Worm (Caenorhabditis elegans) whole organism, early embryonic: ENCODE data around the gene cwp-5.

ENCODE experiments used
- B0310.2 ChIP-seq: sonication (generic microtip); optimal IDR thresholded peaks from 2 replicates; lab custom pipeline; 2016; ENCODE audit warnings: mild to moderate bottlenecking, missing genetic modification characterization, missing compliant biosample characterization
- F13C5.2 ChIP-seq: sonication (generic microtip); optimal IDR thresholded peaks from 2 replicates; lab custom pipeline; 2017; ENCODE audit warnings: mild to moderate bottlenecking, missing genetic modification characterization, inconsistent platforms, missing compliant biosample characterization
- aly-1 ChIP-seq: sonication (generic microtip); optimal IDR thresholded peaks from 2 replicates; lab custom pipeline; 2016; ENCODE audit warnings: missing genetic modification characterization, missing compliant biosample characterization
- ama-1 ChIP-seq: fragments of 150-350 bp; optimal IDR thresholded peaks from 2 replicates; lab custom pipeline; 2014
- ceh-13 ChIP-seq: fragments of 200-800 bp; sonication (Bioruptor generic); optimal IDR thresholded peaks from 2 replicates; lab custom pipeline; 2018; ENCODE audit warnings: mild to moderate bottlenecking, missing genetic modification characterization, missing compliant biosample characterization
- ceh-36 ChIP-seq: sonication (generic microtip); optimal IDR thresholded peaks from 2 replicates; lab custom pipeline; 2016; ENCODE audit warnings: missing genetic modification characterization, inconsistent platforms, missing compliant biosample characterization
- ets-7 ChIP-seq: sonication (generic microtip); optimal IDR thresholded peaks from 2 replicates; lab custom pipeline; 2016; ENCODE audit warnings: missing genotype, missing genetic modification characterization, missing compliant biosample characterization
- flt-1 ChIP-seq: fragments of 200-800 bp; sonication (Bioruptor generic); IDR thresholded peaks from 2 replicates; pipeline ENCODE4 v1.3.6; 2022; ENCODE audit warnings: missing genetic modification characterization, missing compliant biosample characterization
- hmbx-1 ChIP-seq: sonication (generic microtip); optimal IDR thresholded peaks from 2 replicates; lab custom pipeline; 2016; ENCODE audit warnings: mild to moderate bottlenecking, missing genetic modification characterization, missing compliant biosample characterization
- hmg-4 ChIP-seq: fragments of 200-800 bp; sonication (Bioruptor generic); optimal IDR thresholded peaks from 2 replicates; lab custom pipeline; 2018; ENCODE audit warnings: mild to moderate bottlenecking, missing genetic modification characterization, missing compliant biosample characterization
- hnd-1 ChIP-seq: sonication (generic microtip); optimal IDR thresholded peaks from 2 replicates; lab custom pipeline; 2016; ENCODE audit warnings: missing genetic modification characterization, missing compliant biosample characterization
- pes-1 ChIP-seq: fragments of 200-800 bp; sonication (Bioruptor generic); IDR thresholded peaks from 2 replicates; pipeline ENCODE4 v1.3.6; 2022; ENCODE audit warnings: missing genetic modification reagents, missing genetic modification characterization, missing compliant biosample characterization
- scrt-1 ChIP-seq: fragments of 200-800 bp; sonication (Bioruptor generic); IDR thresholded peaks from 2 replicates; pipeline ENCODE4 v1.3.6; 2022; ENCODE audit warnings: missing genetic modification characterization, missing compliant biosample characterization
- sea-1 ChIP-seq: fragments of 200-800 bp; sonication (Bioruptor generic); conservative IDR thresholded peaks from 2 replicates; pipeline ENCODE4 v1.3.6; 2022; ENCODE audit warnings: missing genetic modification characterization, missing compliant biosample characterization
- tbx-11 ChIP-seq: fragments of 200-800 bp; sonication (Bioruptor generic); IDR thresholded peaks from 2 replicates; pipeline ENCODE4 v1.3.6; 2022; ENCODE audit warnings: missing genetic modification characterization, missing compliant biosample characterization
- tbx-37 ChIP-seq: fragments of 200-800 bp; sonication (Bioruptor generic); conservative IDR thresholded peaks from 2 replicates; pipeline ENCODE4 v1.3.6; 2022; ENCODE audit warnings: missing genetic modification reagents, missing genetic modification characterization, missing compliant biosample characterization
- tra-4 ChIP-seq: sonication (generic microtip); optimal IDR thresholded peaks from 2 replicates; lab custom pipeline; 2017; ENCODE audit warnings: missing genetic modification characterization, missing compliant biosample characterization

Gene cwp-5

ce11 chrX:13224608-13225007, 34.8 kb upstream of the cwp-5 start, which contains the start of gene skr-19:
skr-19 (minus strand) TSS chrX:13224708.
- TF ChIP-seq hnd-1 (tag; lab: Kevin White, UChicago) (no peak), scrt-1 (GFP tag; lab: Robert Waterston, UW) (no peak), pes-1 (GFP tag; lab: Robert Waterston, UW) (no peak), hmbx-1 (no peak), ceh-36 (tag; lab: Kevin White, UChicago) (no peak), ama-1 (lab: Kevin White, UChicago) (no peak), ets-7 (tag; lab: Kevin White, UChicago) (no peak), tbx-11 (GFP tag; lab: Robert Waterston, UW) (no peak), tra-4 (tag; lab: Kevin White, UChicago) (no peak), F13C5.2 (tag; lab: Kevin White, UChicago) (no peak), tbx-37 (GFP tag; lab: Robert Waterston, UW) (no peak), hmg-4 (GFP tag; lab: Kevin White, UChicago) (no peak), ceh-13 (GFP tag; lab: Kevin White, UChicago) (no peak)

DNA sequence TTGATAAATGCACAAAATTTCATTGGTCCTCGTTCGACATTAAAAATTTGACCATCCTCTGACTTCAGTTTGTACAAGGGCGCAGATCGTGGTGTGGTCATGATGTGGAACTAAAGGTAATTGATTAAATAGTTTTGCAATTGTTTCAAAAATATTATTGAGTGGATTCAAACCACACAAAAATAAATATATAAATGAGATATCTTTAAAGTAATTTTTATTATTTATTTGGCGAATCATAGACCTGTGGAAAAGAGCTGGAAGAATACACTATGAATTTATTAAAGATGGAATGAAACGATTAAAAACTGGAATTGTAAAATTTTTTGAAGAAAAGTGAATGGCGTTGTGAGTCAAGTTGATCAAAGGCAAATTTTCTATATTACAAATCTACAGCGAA, 33.7 kb upstream of the cwp-5 start, which contains the start of gene skr-20:
Gene skr-20 (minus strand): TSS at position 101 of the 400 bp plus-strand sequence.
- TF ChIP-seq hmg-4 (GFP tag; lab: Kevin White, UChicago), result no peak
- TF ChIP-seq ceh-13 (GFP tag; lab: Kevin White, UChicago), result no peak
- TF ChIP-seq F13C5.2 (tag; lab: Kevin White, UChicago), result no peak
- TF ChIP-seq aly-1 (tag; lab: Kevin White, UChicago), result no peak
- TF ChIP-seq flt-1 (GFP tag; lab: Robert Waterston, UW), result no peak
- no peak for TF ChIP-seq ama-1 (lab: Kevin White, UChicago)
- TF ChIP-seq hmbx-1, result no peak
- TF ChIP-seq scrt-1 (GFP tag; lab: Robert Waterston, UW), result no peak
- no peak for TF ChIP-seq pes-1 (GFP tag; lab: Robert Waterston, UW)
- no peak for TF ChIP-seq ets-7 (tag; lab: Kevin White, UChicago)
- TF ChIP-seq ceh-36 (tag; lab: Kevin White, UChicago), result no peak
- TF ChIP-seq sea-1, result no peak
- no peak for TF ChIP-seq tra-4 (tag; lab: Kevin White, UChicago)

- no peak for TF ChIP-seq ets-7 (tag; lab: Kevin White, UChicago)
- no peak for TF ChIP-seq tbx-37 (GFP tag; lab: Robert Waterston, UW)
- TF ChIP-seq pes-1 (GFP tag; lab: Robert Waterston, UW), result no peak
- no peak for TF ChIP-seq aly-1 (tag; lab: Kevin White, UChicago)
- TF ChIP-seq tbx-11 (GFP tag; lab: Robert Waterston, UW), result no peak
Measured at ce11 chrX:13221357-13221756, 31.6 kb upstream of the cwp-5 start, which contains the start of gene asp-4. asp-4 (minus strand) TSS chrX:13221462.

ce11 chrX:13220609-13221008, 30.8 kb upstream of the cwp-5 start:
- no peak for TF ChIP-seq ets-7 (tag; lab: Kevin White, UChicago)
- no peak for TF ChIP-seq tbx-11 (GFP tag; lab: Robert Waterston, UW)
- TF ChIP-seq B0310.2 (tag; lab: Kevin White, UChicago), result no peak
- TF ChIP-seq hnd-1 (tag; lab: Kevin White, UChicago), result no peak
- TF ChIP-seq F13C5.2 (tag; lab: Kevin White, UChicago), result no peak
- TF ChIP-seq aly-1 (tag; lab: Kevin White, UChicago), result no peak
- no peak for TF ChIP-seq pes-1 (GFP tag; lab: Robert Waterston, UW)
- no peak for TF ChIP-seq ceh-13 (GFP tag; lab: Kevin White, UChicago)
- TF ChIP-seq hmg-4 (GFP tag; lab: Kevin White, UChicago), result no peak
- TF ChIP-seq tra-4 (tag; lab: Kevin White, UChicago), result no peak
- TF ChIP-seq sea-1, result no peak
- no peak for TF ChIP-seq scrt-1 (GFP tag; lab: Robert Waterston, UW)
- no peak for TF ChIP-seq hmbx-1
- no peak for TF ChIP-seq ceh-36 (tag; lab: Kevin White, UChicago)
- no peak for TF ChIP-seq flt-1 (GFP tag; lab: Robert Waterston, UW)
- TF ChIP-seq ama-1 (lab: Kevin White, UChicago), result no peak

- TF ChIP-seq ama-1 (lab: Kevin White, UChicago) (no peak), ceh-36 (tag; lab: Kevin White, UChicago) (no peak), tra-4 (tag; lab: Kevin White, UChicago) (no peak), hmbx-1 (no peak), ceh-13 (GFP tag; lab: Kevin White, UChicago) (no peak)
Measured at ce11 chrX:13217940-13218339, 28.2 kb upstream of the cwp-5 start.

DNA sequence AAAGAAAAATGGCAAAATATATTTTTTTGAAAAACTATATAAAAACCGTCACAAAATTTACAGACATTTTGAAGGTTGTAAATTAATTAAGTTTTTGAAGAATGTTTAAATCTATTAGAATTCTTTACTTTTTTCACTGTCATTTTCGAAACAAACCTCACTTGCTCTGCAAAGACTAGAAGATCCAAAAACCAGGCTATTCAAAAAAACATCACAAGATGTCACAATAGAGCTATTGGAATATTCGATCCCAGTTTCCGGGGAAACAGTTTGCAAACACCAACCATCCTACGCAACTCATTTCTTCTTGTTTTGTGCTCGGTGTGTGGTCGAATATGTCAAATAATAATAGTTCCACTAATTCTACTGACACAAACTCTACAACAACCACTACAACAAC, 27.0 kb upstream of the cwp-5 start, which contains the start of gene R12H7.4:
Gene R12H7.4 (plus strand): TSS at position 301 of the 400 bp plus-strand sequence.
- TF ChIP-seq flt-1 (GFP tag; lab: Robert Waterston, UW) (no peak), tbx-11 (GFP tag; lab: Robert Waterston, UW) (no peak), tbx-37 (GFP tag; lab: Robert Waterston, UW) (no peak), aly-1 (tag; lab: Kevin White, UChicago) (no peak), F13C5.2 (tag; lab: Kevin White, UChicago) (no peak), B0310.2 (tag; lab: Kevin White, UChicago) (no peak), hmbx-1 (no peak), ama-1 (lab: Kevin White, UChicago) (no peak), ets-7 (tag; lab: Kevin White, UChicago) (no peak), hmg-4 (GFP tag; lab: Kevin White, UChicago) (no peak), sea-1 (no peak), hnd-1 (tag; lab: Kevin White, UChicago) (no peak), ceh-36 (tag; lab: Kevin White, UChicago) (no peak), ceh-13 (GFP tag; lab: Kevin White, UChicago) (no peak), scrt-1 (GFP tag; lab: Robert Waterston, UW) (no peak), pes-1 (GFP tag; lab: Robert Waterston, UW) (no peak), tra-4 (tag; lab: Kevin White, UChicago) (no peak)

DNA sequence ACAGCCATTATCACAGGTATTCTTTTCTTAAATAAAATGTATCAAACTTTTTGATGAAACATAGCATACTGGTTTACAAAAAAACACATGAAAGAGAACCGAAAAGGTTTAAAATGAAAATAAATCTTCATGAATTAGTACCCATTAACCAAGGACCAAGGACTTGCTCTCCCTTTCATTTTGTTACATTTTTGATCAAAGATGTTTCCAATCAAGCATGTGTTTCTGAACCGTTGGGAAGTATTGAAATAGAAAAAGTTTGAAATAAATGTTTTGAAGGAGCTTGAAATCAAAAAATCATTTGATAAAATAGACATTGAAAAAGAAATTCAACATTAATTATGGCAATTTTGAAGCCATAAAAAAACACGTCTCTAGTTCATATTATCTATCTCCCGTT, 22.8 kb upstream of the cwp-5 start:
- TF ChIP-seq ceh-36 (tag; lab: Kevin White, UChicago), result no peak
- no peak for TF ChIP-seq ceh-13 (GFP tag; lab: Kevin White, UChicago)
- TF ChIP-seq pes-1 (GFP tag; lab: Robert Waterston, UW), result no peak
- no peak for TF ChIP-seq hmg-4 (GFP tag; lab: Kevin White, UChicago)
- TF ChIP-seq hnd-1 (tag; lab: Kevin White, UChicago), result no peak
- no peak for TF ChIP-seq ama-1 (lab: Kevin White, UChicago)
